Worm (Caenorhabditis elegans) whole organism, midembryonic: ENCODE data around the gene dars-2.

Source experiments
- T22C8.4 ChIP-seq: fragments of 200-800 bp; sonication (Bioruptor generic); IDR thresholded peaks from 2 replicates; pipeline ENCODE4 v1.3.6; 2022; ENCODE audit warnings: missing genetic modification characterization, missing compliant biosample characterization
- cog-1 ChIP-seq: sonication (generic microtip); optimal IDR thresholded peaks from 2 replicates; lab custom pipeline; 2016; ENCODE audit warnings: missing genetic modification characterization, missing compliant biosample characterization
- flt-1 ChIP-seq: fragments of 200-800 bp; sonication (Bioruptor generic); IDR thresholded peaks from 2 replicates; pipeline ENCODE4 v1.3.6; 2022; ENCODE audit warnings: missing genetic modification characterization, missing compliant biosample characterization
- klf-2 ChIP-seq: fragments of 200-800 bp; sonication (Bioruptor generic); conservative IDR thresholded peaks from 2 replicates; pipeline ENCODE4 v1.3.6; 2022; ENCODE audit warnings: missing genetic modification reagents, missing genetic modification characterization, missing compliant biosample characterization
- med-1 ChIP-seq: sonication (generic microtip); optimal IDR thresholded peaks from 2 replicates; lab custom pipeline; 2017; ENCODE audit warnings: missing genetic modification characterization, mild to moderate bottlenecking, missing compliant biosample characterization, antibody characterized with exemption, missing genetic modification reagents; ENCODE audit not compliant: insufficient read depth
- ref-1 ChIP-seq: fragments of 200-800 bp; sonication (Bioruptor generic); conservative IDR thresholded peaks from 2 replicates; pipeline ENCODE4 v1.3.6; 2022; ENCODE audit warnings: missing genetic modification reagents, missing genetic modification characterization, missing compliant biosample characterization
- ztf-23 ChIP-seq: fragments of 200-800 bp; sonication (Bioruptor generic); IDR thresholded peaks from 2 replicates; pipeline ENCODE4 v1.3.6; 2022; ENCODE audit warnings: missing genetic modification reagents, missing genetic modification characterization, missing compliant biosample characterization
- ztf-29 ChIP-seq: fragments of 200-800 bp; sonication (Bioruptor generic); IDR thresholded peaks from 2 replicates; pipeline ENCODE4 v1.3.6; 2022; ENCODE audit warnings: missing genetic modification reagents, missing genetic modification characterization, missing compliant biosample characterization

DNA sequence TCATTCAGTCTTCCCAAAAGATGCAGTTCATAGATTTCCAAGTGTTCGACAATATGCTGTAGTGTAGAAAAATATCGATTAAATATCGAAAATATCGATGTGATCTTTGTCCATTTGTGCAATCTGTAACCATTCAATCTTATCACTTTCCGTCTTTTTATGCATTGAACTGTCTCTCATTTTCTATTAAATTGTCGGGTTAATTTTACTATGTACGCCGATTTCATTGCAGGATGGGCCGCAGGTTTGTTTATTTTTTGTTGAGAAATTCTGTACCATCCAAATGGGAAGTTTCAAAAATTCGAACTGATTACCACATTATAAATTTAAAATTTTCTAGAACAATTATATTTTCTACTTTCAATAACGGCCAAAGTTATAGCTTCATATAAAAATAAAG, 35.7 kb downstream of the dars-2 start, which contains the start of gene R07B7.8:
- TF ChIP-seq ztf-29 = no peak
- no peak for TF ChIP-seq flt-1 (GFP tag; lab: Robert Waterston, UW)
- TF ChIP-seq ztf-23 (GFP tag; lab: Robert Waterston, UW) = no peak
- no peak for TF ChIP-seq cog-1 (tag; lab: Kevin White, UChicago)
- no peak for TF ChIP-seq ref-1 (GFP tag; lab: Robert Waterston, UW)
- TF ChIP-seq T22C8.4 (GFP tag; lab: Robert Waterston, UW) = no peak
- no peak for TF ChIP-seq klf-2
- TF ChIP-seq med-1 = no peak
